Fruit fly (Drosophila melanogaster) whole organism, embryonic: Measurements from ENCODE around the gene hfp.

Experiments used
- Adf1 ChIP-seq: fragments of 200-800 bp; sonication (Bioruptor generic); IDR thresholded peaks from 2 replicates; pipeline ENCODE4 v1.3.6; 2022; ENCODE audit warnings: missing biosample characterization, missing genetic modification characterization
- B-H1 ChIP-seq: fragments of 200-800 bp; sonication (Bioruptor generic); IDR thresholded peaks from 3 replicates; pipeline ENCODE4 v1.3.6; 2022; ENCODE audit warnings: missing biosample characterization, missing genetic modification characterization
- CG10147 ChIP-seq: fragments of 200-800 bp; sonication (Bioruptor generic); optimal IDR thresholded peaks from 2 replicates; lab custom pipeline; 2019; ENCODE audit warnings: missing biosample characterization, mild to moderate bottlenecking, missing genetic modification characterization, moderate library complexity
- CG10654 ChIP-seq: fragments of 200-800 bp; sonication (Bioruptor generic); optimal IDR thresholded peaks from 2 replicates; lab custom pipeline; 2016; ENCODE audit warnings: missing biosample characterization, missing genetic modification characterization
- CG11696 ChIP-seq: fragments of 200-800 bp; sonication (Bioruptor generic); IDR thresholded peaks from 2 replicates; pipeline ENCODE4 v1.3.6; 2022; ENCODE audit warnings: missing biosample characterization, missing genetic modification characterization
- CG12219 ChIP-seq: fragments of 200-800 bp; sonication (Bioruptor generic); optimal IDR thresholded peaks from 3 replicates; lab custom pipeline; 2018; ENCODE audit warnings: missing biosample characterization, mild to moderate bottlenecking, missing genetic modification characterization
- CG13123 ChIP-seq: fragments of 200-800 bp; sonication (Bioruptor generic); optimal IDR thresholded peaks from 2 replicates; lab custom pipeline; 2016; ENCODE audit warnings: missing biosample characterization, missing genetic modification characterization
- CG13894 ChIP-seq: fragments of 200-800 bp; sonication (Bioruptor generic); optimal IDR thresholded peaks from 3 replicates; lab custom pipeline; 2018; ENCODE audit warnings: missing biosample characterization, mild to moderate bottlenecking, missing genetic modification characterization, moderate library complexity
- CG14710 ChIP-seq: fragments of 200-800 bp; sonication (Bioruptor generic); optimal IDR thresholded peaks from 3 replicates; lab custom pipeline; 2019; ENCODE audit warnings: missing biosample characterization, mild to moderate bottlenecking, missing genetic modification characterization, moderate library complexity
- CG16813 ChIP-seq: fragments of 200-800 bp; sonication (Bioruptor generic); IDR thresholded peaks from 3 replicates; pipeline ENCODE4 v1.3.6; 2022; ENCODE audit warnings: missing biosample characterization, missing genetic modification characterization; ENCODE audit not compliant: partially characterized antibody
- CG17612 ChIP-seq: fragments of 200-800 bp; sonication (Bioruptor generic); IDR thresholded peaks from 2 replicates; pipeline ENCODE4 v1.3.6; 2022; ENCODE audit warnings: missing biosample characterization, missing genetic modification characterization
- CG1832 ChIP-seq: fragments of 200-800 bp; sonication (Bioruptor generic); optimal IDR thresholded peaks from 2 replicates; lab custom pipeline; 2017; ENCODE audit warnings: missing biosample characterization, mild to moderate bottlenecking, missing genetic modification characterization, inconsistent platforms
- CG2202 ChIP-seq: fragments of 200-800 bp; sonication (Bioruptor generic); optimal IDR thresholded peaks from 2 replicates; lab custom pipeline; 2018; ENCODE audit warnings: missing biosample characterization, mild to moderate bottlenecking, missing genetic modification characterization
- CG34376 ChIP-seq: fragments of 200-800 bp; sonication (Bioruptor generic); optimal IDR thresholded peaks from 2 replicates; lab custom pipeline; 2018; ENCODE audit warnings: missing biosample characterization, mild to moderate bottlenecking, missing genetic modification characterization
- CG3995 ChIP-seq: fragments of 200-800 bp; sonication (Bioruptor generic); optimal IDR thresholded peaks from 3 replicates; lab custom pipeline; 2016; ENCODE audit warnings: missing biosample characterization, missing genetic modification characterization
- CG4404 ChIP-seq: fragments of 200-800 bp; sonication (Bioruptor generic); IDR thresholded peaks from 2 replicates; pipeline ENCODE4 v1.3.6; 2022; ENCODE audit warnings: missing biosample characterization, missing genetic modification characterization
- CG5180 ChIP-seq: fragments of 200-800 bp; sonication (Bioruptor generic); optimal IDR thresholded peaks from 3 replicates; lab custom pipeline; 2017; ENCODE audit warnings: missing biosample characterization, missing genetic modification characterization, mild to moderate bottlenecking, moderate library complexity, missing genetic modification reagents
- CG6683 ChIP-seq: fragments of 200-800 bp; sonication (Bioruptor generic); optimal IDR thresholded peaks from 2 replicates; lab custom pipeline; 2017; ENCODE audit warnings: missing biosample characterization, mild to moderate bottlenecking, missing genetic modification characterization, missing genetic modification reagents
- CG9817 ChIP-seq: fragments of 200-800 bp; sonication (Bioruptor generic); optimal IDR thresholded peaks from 2 replicates; lab custom pipeline; 2018; ENCODE audit warnings: missing biosample characterization, mild to moderate bottlenecking, missing genetic modification characterization, moderate library complexity
- Dfd ChIP-seq, 2 experiments: fragments of >200 bp; optimal IDR thresholded peaks; 2 replicates each; lab custom pipeline; 2017; ENCODE audit warnings: missing biosample characterization in 2 of 2, missing genetic modification characterization in 2 of 2
- Dref ChIP-seq: fragments of 200-800 bp; sonication (Bioruptor generic); IDR thresholded peaks from 2 replicates; pipeline ENCODE4 v1.3.6; 2022; ENCODE audit warnings: missing biosample characterization, missing genetic modification characterization
- E2f2 ChIP-seq: fragments of 200-800 bp; sonication (Bioruptor generic); IDR thresholded peaks from 2 replicates; pipeline ENCODE4 v1.3.6; 2022; ENCODE audit warnings: missing biosample characterization, missing genetic modification characterization
- Eip74EF ChIP-seq, 2 experiments: fragments of 200-800 bp in 1 of 2; fragments of >200 bp in 1 of 2; sonication (Bioruptor generic) in 1 of 2; optimal IDR thresholded peaks; 2 replicates each; lab custom pipeline; 2017 to 2019; ENCODE audit warnings: missing biosample characterization in 2 of 2, missing genetic modification characterization in 2 of 2, mild to moderate bottlenecking in 1 of 2, moderate library complexity in 1 of 2
- Hmr ChIP-seq: fragments of 200-800 bp; sonication (Bioruptor generic); optimal IDR thresholded peaks from 3 replicates; lab custom pipeline; 2017; ENCODE audit warnings: mild to moderate bottlenecking, missing biosample characterization, missing genetic modification reagents, missing genetic modification characterization
- Jarid2 ChIP-seq: fragments of 200-800 bp; sonication (Bioruptor generic); optimal IDR thresholded peaks from 3 replicates; lab custom pipeline; 2017; ENCODE audit warnings: mild to moderate bottlenecking, missing biosample characterization, missing genetic modification reagents, missing genetic modification characterization
- Mes4 ChIP-seq: fragments of 200-800 bp; sonication (Bioruptor generic); optimal IDR thresholded peaks from 2 replicates; lab custom pipeline; 2016; ENCODE audit warnings: missing biosample characterization, missing genetic modification characterization
- Nf-YC ChIP-seq: fragments of 200-800 bp; optimal IDR thresholded peaks from 3 replicates; lab custom pipeline; 2019; ENCODE audit warnings: missing biosample characterization, mild to moderate bottlenecking, missing genetic modification characterization, moderate library complexity
- Ssrp ChIP-seq: fragments of 200-800 bp; sonication (Bioruptor generic); optimal IDR thresholded peaks from 2 replicates; lab custom pipeline; 2018; ENCODE audit warnings: missing biosample characterization, mild to moderate bottlenecking, missing genetic modification characterization, moderate library complexity
- Usf ChIP-seq: fragments of 200-800 bp; sonication (Bioruptor generic); optimal IDR thresholded peaks from 2 replicates; lab custom pipeline; 2017; ENCODE audit warnings: missing genotype, missing biosample characterization, missing genetic modification characterization
- ac ChIP-seq: fragments of 200-800 bp; sonication (Bioruptor generic); optimal IDR thresholded peaks from 3 replicates; lab custom pipeline; 2017; ENCODE audit warnings: missing biosample characterization, mild to moderate bottlenecking, missing genetic modification characterization
- az2 ChIP-seq: fragments of 200-800 bp; sonication (Bioruptor generic); optimal IDR thresholded peaks from 3 replicates; lab custom pipeline; 2016; ENCODE audit warnings: missing biosample characterization, missing genetic modification characterization
- bbx ChIP-seq: fragments of 200-800 bp; sonication (Bioruptor generic); IDR thresholded peaks from 2 replicates; pipeline ENCODE4 v1.3.6; 2022; ENCODE audit warnings: missing biosample characterization, missing genetic modification characterization; ENCODE audit not compliant: partially characterized antibody
- cato ChIP-seq: fragments of 200-800 bp; sonication (Bioruptor generic); optimal IDR thresholded peaks from 2 replicates; lab custom pipeline; 2016; ENCODE audit warnings: missing biosample characterization, missing genetic modification characterization, borderline replicate concordance
- dati ChIP-seq: fragments of 200-800 bp; sonication (Bioruptor generic); IDR thresholded peaks from 2 replicates; pipeline ENCODE4 v1.3.6; 2022; ENCODE audit warnings: missing biosample characterization, missing genetic modification characterization
- dimm ChIP-seq: fragments of 200-800 bp; sonication (Bioruptor generic); IDR thresholded peaks from 2 replicates; pipeline ENCODE4 v1.3.6; 2022; ENCODE audit warnings: missing biosample characterization, missing genetic modification characterization
- fd102C ChIP-seq: fragments of 200-800 bp; sonication (Bioruptor generic); optimal IDR thresholded peaks from 2 replicates; lab custom pipeline; 2018; ENCODE audit warnings: missing biosample characterization, mild to moderate bottlenecking, missing genetic modification characterization, moderate library complexity
- gro ChIP-seq: fragments of 200-800 bp; sonication (Bioruptor generic); optimal IDR thresholded peaks from 2 replicates; lab custom pipeline; 2016; ENCODE audit warnings: missing biosample characterization, missing genetic modification characterization
- hb ChIP-seq: fragments of 200-800 bp; sonication (Bioruptor generic); IDR thresholded peaks from 3 replicates; pipeline ENCODE4 v1.3.6; 2022; ENCODE audit warnings: missing biosample characterization, missing genetic modification characterization; ENCODE audit not compliant: partially characterized antibody
- jigr1 ChIP-seq: fragments of 200-800 bp; sonication (Bioruptor generic); IDR thresholded peaks from 3 replicates; pipeline ENCODE4 v1.3.6; 2022; ENCODE audit warnings: missing biosample characterization, missing genetic modification characterization
- maf-S ChIP-seq: fragments of 200-800 bp; sonication (Bioruptor generic); optimal IDR thresholded peaks from 2 replicates; lab custom pipeline; 2016; ENCODE audit warnings: missing biosample characterization, missing genetic modification characterization
- mld ChIP-seq: fragments of 200-800 bp; sonication (Bioruptor generic); IDR thresholded peaks from 3 replicates; pipeline ENCODE4 v1.3.6; 2022; ENCODE audit warnings: missing biosample characterization, missing genetic modification characterization; ENCODE audit not compliant: partially characterized antibody
- odd ChIP-seq: fragments of 200-800 bp; sonication (Bioruptor generic); optimal IDR thresholded peaks from 2 replicates; lab custom pipeline; 2017; ENCODE audit warnings: missing biosample characterization, mild to moderate bottlenecking, missing genetic modification characterization
- repo ChIP-seq: fragments of 200-800 bp; sonication (Bioruptor generic); optimal IDR thresholded peaks from 2 replicates; lab custom pipeline; 2016; ENCODE audit warnings: missing biosample characterization, missing genetic modification characterization
- slou ChIP-seq: fragments of 200-800 bp; sonication (Bioruptor generic); optimal IDR thresholded peaks from 3 replicates; lab custom pipeline; 2016; ENCODE audit warnings: missing biosample characterization, missing genetic modification characterization
- tup ChIP-seq: fragments of 200-800 bp; sonication (Bioruptor generic); optimal IDR thresholded peaks from 2 replicates; lab custom pipeline; 2016; ENCODE audit warnings: missing biosample characterization, mild to moderate bottlenecking, missing genetic modification characterization, moderate library complexity
- unpg ChIP-seq: fragments of 200-800 bp; sonication (Bioruptor generic); optimal IDR thresholded peaks from 3 replicates; lab custom pipeline; 2018; ENCODE audit warnings: missing biosample characterization, mild to moderate bottlenecking, missing genetic modification characterization, moderate library complexity
- vnd ChIP-seq: fragments of 200-800 bp; sonication (Bioruptor generic); IDR thresholded peaks from 3 replicates; pipeline ENCODE4 v1.3.6; 2022; ENCODE audit warnings: missing biosample characterization, missing genetic modification characterization; ENCODE audit not compliant: partially characterized antibody

Gene hfp

DNA sequence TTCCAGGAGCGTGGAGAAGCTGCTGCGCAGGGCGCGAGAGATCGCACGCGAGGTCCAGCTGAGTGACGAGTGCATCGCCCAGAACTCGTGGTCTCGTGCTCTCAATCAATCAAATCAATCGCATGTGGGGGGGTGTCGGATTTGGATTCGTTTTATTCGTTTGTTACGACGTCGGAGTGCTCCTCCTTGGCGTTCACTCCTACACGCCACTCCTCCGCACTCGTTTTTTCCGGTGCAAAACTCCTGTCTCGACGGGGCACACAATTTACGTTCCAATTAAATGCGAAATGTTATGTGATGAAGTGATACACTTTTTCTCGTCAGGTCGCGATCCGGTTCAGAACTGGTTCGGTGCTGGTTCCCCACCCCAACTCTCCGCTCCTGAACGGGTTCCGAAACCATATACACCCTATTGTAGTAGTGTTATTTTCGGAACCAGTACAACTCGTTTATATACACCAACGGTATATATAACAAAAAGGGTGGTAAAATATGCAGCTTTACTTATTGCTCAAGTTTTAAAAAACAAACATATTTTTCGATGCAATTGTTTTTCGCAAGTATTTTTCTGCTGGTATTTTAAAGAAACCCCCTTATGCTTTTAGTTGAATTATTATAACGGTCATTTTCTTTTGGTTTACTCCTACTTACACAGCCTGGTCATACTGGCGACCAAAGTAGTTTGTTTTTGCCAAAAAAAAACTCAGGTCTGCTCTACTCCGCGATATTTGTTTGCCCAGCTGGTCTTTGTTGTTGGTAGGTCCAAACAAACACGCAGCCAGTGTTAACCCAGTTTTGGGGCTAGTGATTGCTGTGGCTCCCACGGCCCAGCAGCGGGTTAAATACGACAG is 34.3 kb upstream of the hfp start, which contains the start of the genes CG12091 and pns (continued):
- TF ChIP-seq CG3995 (GFP tag; lab: Kevin White, UChicago) (peak; percentile 64), CG17612 (no peak), Nf-YC (tag; lab: Kevin White, UChicago) (peak; percentile 69), repo (GFP tag; lab: Kevin White, UChicago) (peak; percentile 56), Hmr (GFP tag; lab: Kevin White, UChicago) (peak; percentile 77), Mes4 (GFP tag; lab: Kevin White, UChicago) (peak; percentile 62), dati (GFP tag; lab: Robert Waterston, UW) (peak; percentile 22; the same call in 1 of the 2 replicates), CG14710 (tag; lab: Kevin White, UChicago) (peak; percentile 89), CG4404 (GFP tag; lab: Robert Waterston, UW) (no peak), CG2202 (peak; percentile 52), ac (GFP tag; lab: Kevin White, UChicago) (peak; percentile 4), CG9817 (tag; lab: Kevin White, UChicago) (peak; percentile 46), CG13123 (peak; percentile 46), Jarid2 (peak; percentile 65), CG6683 (GFP tag; lab: Kevin White, UChicago) (no peak), CG10654 (GFP tag; lab: Kevin White, UChicago) (peak; percentile 65), slou (GFP tag; lab: Kevin White, UChicago) (no peak), hb (GFP tag; lab: Robert Waterston, UW) (no peak), tup (GFP tag; lab: Kevin White, UChicago) (no peak), Dref (GFP tag; lab: Robert Waterston, UW) (no peak), CG5180 (GFP tag; lab: Kevin White, UChicago) (peak; percentile 41), jigr1 (GFP tag; lab: Robert Waterston, UW) (no peak), mld (GFP tag; lab: Robert Waterston, UW) (no peak), unpg (GFP tag; lab: Kevin White, UChicago) (peak; percentile 61), CG13894 (tag; lab: Kevin White, UChicago) (no peak), Usf (GFP tag; lab: Kevin White, UChicago) (peak; percentile 15), CG12219 (GFP tag; lab: Kevin White, UChicago) (peak; percentile 20), cato (GFP tag; lab: Kevin White, UChicago) (peak; percentile 28), CG11696 (no peak), Ssrp (tag; lab: Kevin White, UChicago) (peak; percentile 28), B-H1 (GFP tag; lab: Robert Waterston, UW) (peak; percentile 67), fd102C (GFP tag; lab: Kevin White, UChicago) (peak; percentile 12), CG16813 (GFP tag; lab: Robert Waterston, UW) (0 out of 3 replicates have a peak, but pooled peaks have one; percentile 6), CG34376 (GFP tag; lab: Kevin White, UChicago) (peak; percentile 59), CG1832 (GFP tag; lab: Kevin White, UChicago) (no peak), Adf1 (GFP tag; lab: Robert Waterston, UW) (peak; percentile 33; the same call in 1 of the 2 replicates), maf-S (GFP tag; lab: Kevin White, UChicago) (peak; percentile 20), dimm (GFP tag; lab: Robert Waterston, UW) (no peak), E2f2 (GFP tag; lab: Robert Waterston, UW) (peak; percentile 47; the same call in 1 of the 2 replicates), odd (GFP tag; lab: Kevin White, UChicago) (peak; percentile 62), Dfd (GFP tag; optimal IDR thresholded peaks at IDR 0.05; lab: Kevin White, UChicago) (no peak), bbx (peak; percentile 27), vnd (GFP tag; lab: Robert Waterston, UW) (no peak), gro (GFP tag; lab: Kevin White, UChicago) (peak; percentile 72), CG10147 (GFP tag; lab: Kevin White, UChicago) (no peak), az2 (peak; percentile 62), Eip74EF (GFP tag; optimal IDR thresholded peaks at IDR 0.05; lab: Kevin White, UChicago) (peak in 1 of 2 experiments; percentile 16)
